Worm (Caenorhabditis elegans) whole organism, midembryonic: ENCODE results near the gene ctsa-2.

ENCODE experiments used
- cog-1 ChIP-seq: sonication (generic microtip); optimal IDR thresholded peaks from 2 replicates; lab custom pipeline; 2016; ENCODE audit warnings: missing genetic modification characterization, missing compliant biosample characterization
- flt-1 ChIP-seq: fragments of 200-800 bp; sonication (Bioruptor generic); IDR thresholded peaks from 2 replicates; pipeline ENCODE4 v1.3.6; 2022; ENCODE audit warnings: missing genetic modification characterization, missing compliant biosample characterization
- klf-2 ChIP-seq: fragments of 200-800 bp; sonication (Bioruptor generic); conservative IDR thresholded peaks from 2 replicates; pipeline ENCODE4 v1.3.6; 2022; ENCODE audit warnings: missing genetic modification reagents, missing genetic modification characterization, missing compliant biosample characterization
- ref-1 ChIP-seq: fragments of 200-800 bp; sonication (Bioruptor generic); conservative IDR thresholded peaks from 2 replicates; pipeline ENCODE4 v1.3.6; 2022; ENCODE audit warnings: missing genetic modification reagents, missing genetic modification characterization, missing compliant biosample characterization
- ztf-29 ChIP-seq: fragments of 200-800 bp; sonication (Bioruptor generic); IDR thresholded peaks from 2 replicates; pipeline ENCODE4 v1.3.6; 2022; ENCODE audit warnings: missing genetic modification reagents, missing genetic modification characterization, missing compliant biosample characterization

ce11 chrX:6443373-6443772 lies 13.0 kb upstream of the ctsa-2 start, which contains the start of gene K10C2.7:
- TF ChIP-seq ref-1 (GFP tag; lab: Robert Waterston, UW), result no peak
- TF ChIP-seq klf-2 (GFP tag; lab: Robert Waterston, UW), result no peak
- TF ChIP-seq ztf-29 (GFP tag; lab: Robert Waterston, UW), result no peak
- TF ChIP-seq flt-1 (GFP tag; lab: Robert Waterston, UW), result no peak
- TF ChIP-seq cog-1 (tag; lab: Kevin White, UChicago), result no peak
